Fruit fly (Drosophila melanogaster) whole organism, adult: Measurements from ENCODE around the gene Polr2J.

Experiments used
- Clk ChIP-seq: fragments of 200-800 bp; sonication (Bioruptor generic); optimal IDR thresholded peaks from 2 replicates; lab custom pipeline; 2017; ENCODE audit warnings: missing biosample characterization, missing genetic modification characterization
- Mnt ChIP-seq: fragments of 200-800 bp; sonication (Bioruptor generic); optimal IDR thresholded peaks from 2 replicates; lab custom pipeline; 2016; ENCODE audit warnings: missing biosample characterization, mild to moderate bottlenecking, missing genetic modification characterization
- pad ChIP-seq: fragments of 200-800 bp; sonication (Bioruptor generic); optimal IDR thresholded peaks from 3 replicates; lab custom pipeline; 2017; ENCODE audit warnings: missing biosample characterization, missing genetic modification characterization, mild to moderate bottlenecking, moderate library complexity, missing genetic modification reagents

dm6 chr2L:17455823-17456222, 45.6 kb upstream of the Polr2J start, which contains the start of gene SPH93:
- TF ChIP-seq Clk (GFP tag; lab: Kevin White, UChicago) (no peak), pad (no peak), Mnt (GFP tag; lab: Kevin White, UChicago) (no peak)
